Fruit fly (Drosophila melanogaster) whole organism, embryonic: Measurements from ENCODE around the gene dnc.

Experiments
- Atf-2 ChIP-seq: fragments of 200-800 bp; sonication (Bioruptor generic); optimal IDR thresholded peaks from 2 replicates; lab custom pipeline; 2016; ENCODE audit warnings: missing biosample characterization, missing genetic modification characterization
- CG11456 ChIP-seq: fragments of 200-800 bp; sonication (Bioruptor generic); IDR thresholded peaks from 3 replicates; pipeline ENCODE4 v1.3.6; 2022; ENCODE audit warnings: missing biosample characterization, missing genetic modification characterization
- CG12071 ChIP-seq: fragments of 200-800 bp; sonication (Bioruptor generic); optimal IDR thresholded peaks from 3 replicates; lab custom pipeline; 2018; ENCODE audit warnings: missing biosample characterization, mild to moderate bottlenecking, missing genetic modification characterization
- CG12744 ChIP-seq: fragments of 200-800 bp; sonication (Bioruptor generic); optimal IDR thresholded peaks from 2 replicates; lab custom pipeline; 2016; ENCODE audit warnings: missing biosample characterization, missing genetic modification characterization
- CG16863 ChIP-seq: fragments of 200-800 bp; sonication (Bioruptor generic); optimal IDR thresholded peaks from 3 replicates; lab custom pipeline; 2016; ENCODE audit warnings: missing biosample characterization, missing genetic modification characterization
- CG17802 ChIP-seq: fragments of 200-800 bp; sonication (Bioruptor generic); optimal IDR thresholded peaks from 2 replicates; lab custom pipeline; 2018; ENCODE audit warnings: missing biosample characterization, mild to moderate bottlenecking, missing genetic modification characterization, moderate library complexity
- CG2120 ChIP-seq: fragments of 200-800 bp; sonication (Bioruptor generic); optimal IDR thresholded peaks from 3 replicates; lab custom pipeline; 2016; ENCODE audit warnings: missing biosample characterization, missing genetic modification characterization
- CG2129 ChIP-seq: fragments of 200-800 bp; sonication (Bioruptor generic); IDR thresholded peaks from 2 replicates; pipeline ENCODE4 v1.3.6; 2022; ENCODE audit warnings: missing biosample characterization, missing genetic modification characterization; ENCODE audit not compliant: partially characterized antibody
- CG2202 ChIP-seq: fragments of 200-800 bp; sonication (Bioruptor generic); optimal IDR thresholded peaks from 2 replicates; lab custom pipeline; 2018; ENCODE audit warnings: missing biosample characterization, mild to moderate bottlenecking, missing genetic modification characterization
- CG31224 ChIP-seq: fragments of 200-800 bp; sonication (Bioruptor generic); IDR thresholded peaks from 2 replicates; pipeline ENCODE4 v1.3.6; 2022; ENCODE audit warnings: missing biosample characterization, missing genetic modification characterization
- CG32532 ChIP-seq: fragments of 200-800 bp; sonication (Bioruptor generic); IDR thresholded peaks from 2 replicates; pipeline ENCODE4 v1.3.6; 2022; ENCODE audit warnings: missing biosample characterization, missing genetic modification characterization
- CG33557 ChIP-seq: fragments of 200-800 bp; sonication (Bioruptor generic); optimal IDR thresholded peaks from 2 replicates; lab custom pipeline; 2019; ENCODE audit warnings: missing biosample characterization, mild to moderate bottlenecking, missing genetic modification characterization, moderate library complexity
- CG34376 ChIP-seq: fragments of 200-800 bp; sonication (Bioruptor generic); optimal IDR thresholded peaks from 2 replicates; lab custom pipeline; 2018; ENCODE audit warnings: missing biosample characterization, mild to moderate bottlenecking, missing genetic modification characterization
- CG43689 ChIP-seq: fragments of 200-800 bp; sonication (Bioruptor generic); IDR thresholded peaks from 2 replicates; pipeline ENCODE4 v1.3.6; 2022; ENCODE audit warnings: missing biosample characterization, missing genetic modification characterization
- CG4617 ChIP-seq: fragments of 200-800 bp; sonication (Bioruptor generic); optimal IDR thresholded peaks from 3 replicates; lab custom pipeline; 2016; ENCODE audit warnings: missing biosample characterization, missing genetic modification characterization, borderline replicate concordance
- CG6175 ChIP-seq: fragments of 200-800 bp; sonication (Bioruptor generic); IDR thresholded peaks from 3 replicates; pipeline ENCODE4 v1.3.6; 2022; ENCODE audit warnings: missing biosample characterization, missing genetic modification characterization
- CG8924 ChIP-seq: fragments of 200-800 bp; optimal IDR thresholded peaks from 3 replicates; lab custom pipeline; 2019; ENCODE audit warnings: missing biosample characterization, mild to moderate bottlenecking, missing genetic modification characterization, moderate library complexity
- Dad ChIP-seq: fragments of 200-800 bp; sonication (Bioruptor generic); optimal IDR thresholded peaks from 3 replicates; lab custom pipeline; 2016; ENCODE audit warnings: missing biosample characterization, missing genetic modification characterization
- Dip3 ChIP-seq: fragments of 200-800 bp; sonication (Bioruptor generic); optimal IDR thresholded peaks from 3 replicates; lab custom pipeline; 2016; ENCODE audit warnings: missing biosample characterization, missing genetic modification characterization
- Ets65A ChIP-seq: fragments of 200-800 bp; sonication (Bioruptor generic); peaks from one replicate; lab custom pipeline; 2016; ENCODE audit warnings: missing biosample characterization, missing genetic modification characterization
- HLH54F ChIP-seq: fragments of 200-800 bp; sonication (Bioruptor generic); optimal IDR thresholded peaks from 3 replicates; lab custom pipeline; 2016; ENCODE audit warnings: missing biosample characterization, missing genetic modification characterization
- Nf-YA ChIP-seq: fragments of 200-800 bp; sonication (Bioruptor generic); IDR thresholded peaks from 2 replicates; pipeline ENCODE4 v1.3.6; 2022; ENCODE audit warnings: missing biosample characterization, missing genetic modification characterization
- Oaz ChIP-seq: fragments of 200-800 bp; sonication (Bioruptor generic); IDR thresholded peaks from 2 replicates; pipeline ENCODE4 v1.3.6; 2022; ENCODE audit warnings: missing biosample characterization, missing genetic modification characterization
- PHDP ChIP-seq: fragments of 200-800 bp; sonication (Bioruptor generic); optimal IDR thresholded peaks from 3 replicates; lab custom pipeline; 2018; ENCODE audit warnings: missing biosample characterization, mild to moderate bottlenecking, missing genetic modification characterization, moderate library complexity
- Stat92E ChIP-seq, 3 experiments: fragments of >200 bp in 2 of 3; fragments of 200-800 bp in 1 of 3; sonication (Bioruptor generic) in 1 of 3; optimal IDR thresholded peaks; 2 replicates each; lab custom pipeline; 2017 to 2019; ENCODE audit warnings: missing biosample characterization in 3 of 3, missing genetic modification characterization in 3 of 3, mild to moderate bottlenecking in 1 of 3, moderate library complexity in 1 of 3
- TFAM ChIP-seq: fragments of 200-800 bp; sonication (Bioruptor generic); optimal IDR thresholded peaks from 2 replicates; lab custom pipeline; 2017; ENCODE audit warnings: missing biosample characterization, missing genetic modification characterization, inconsistent platforms
- Xrp1 ChIP-seq: fragments of 200-800 bp; sonication (Bioruptor generic); IDR thresholded peaks from 2 replicates; pipeline ENCODE4 v1.3.6; 2022; ENCODE audit warnings: missing biosample characterization, missing genetic modification characterization
- ab ChIP-seq: fragments of 200-800 bp; sonication (Bioruptor generic); optimal IDR thresholded peaks from 2 replicates; lab custom pipeline; 2016; ENCODE audit warnings: missing biosample characterization, missing genetic modification characterization
- btn ChIP-seq: fragments of 200-800 bp; sonication (Bioruptor generic); optimal IDR thresholded peaks from 2 replicates; lab custom pipeline; 2016; ENCODE audit warnings: missing biosample characterization, missing genetic modification characterization
- chm ChIP-seq: fragments of 200-800 bp; sonication (Bioruptor generic); IDR thresholded peaks from 2 replicates; pipeline ENCODE4 v1.3.6; 2022; ENCODE audit warnings: missing biosample characterization, missing genetic modification characterization
- croc ChIP-seq: fragments of 200-800 bp; sonication (Bioruptor generic); conservative IDR thresholded peaks from 3 replicates; pipeline ENCODE4 v1.3.6; 2022; ENCODE audit warnings: missing biosample characterization, missing genetic modification characterization
- da ChIP-seq: fragments of 200-800 bp; sonication (Bioruptor generic); optimal IDR thresholded peaks from 2 replicates; lab custom pipeline; 2016; ENCODE audit warnings: missing biosample characterization, missing genetic modification characterization
- eyg ChIP-seq: fragments of 200-800 bp; sonication (Bioruptor generic); optimal IDR thresholded peaks from 3 replicates; lab custom pipeline; 2016; ENCODE audit warnings: missing biosample characterization, missing genetic modification characterization
- fd3F ChIP-seq: fragments of 200-800 bp; sonication (Bioruptor generic); optimal IDR thresholded peaks from 2 replicates; lab custom pipeline; 2018; ENCODE audit warnings: missing biosample characterization, mild to moderate bottlenecking, missing genetic modification characterization, moderate library complexity
- fd96Cb ChIP-seq: fragments of 200-800 bp; sonication (Bioruptor generic); optimal IDR thresholded peaks from 2 replicates; lab custom pipeline; 2018; ENCODE audit warnings: missing biosample characterization, mild to moderate bottlenecking, missing genetic modification characterization, moderate library complexity
- gcm2 ChIP-seq: fragments of 200-800 bp; sonication (Bioruptor generic); optimal IDR thresholded peaks from 2 replicates; lab custom pipeline; 2016; ENCODE audit warnings: missing biosample characterization, missing genetic modification characterization
- grn ChIP-seq: fragments of 200-800 bp; sonication (Bioruptor generic); optimal IDR thresholded peaks from 3 replicates; lab custom pipeline; 2017; ENCODE audit warnings: missing biosample characterization, missing genetic modification characterization
- hb ChIP-seq: fragments of 200-800 bp; sonication (Bioruptor generic); IDR thresholded peaks from 3 replicates; pipeline ENCODE4 v1.3.6; 2022; ENCODE audit warnings: missing biosample characterization, missing genetic modification characterization; ENCODE audit not compliant: partially characterized antibody
- hkb ChIP-seq, 2 experiments: fragments of 200-800 bp in 1 of 2; fragments of >200 bp in 1 of 2; sonication (Bioruptor generic) in 1 of 2; IDR thresholded peaks in 1 of 2; optimal IDR thresholded peaks in 1 of 2; 2 replicates each; pipeline versions ENCODE4 v1.3.6 to Lab custom; 2017 to 2022; ENCODE audit warnings: missing biosample characterization in 1 of 2, missing genetic modification characterization in 1 of 2
- insv ChIP-seq, 2 experiments: fragments of 200-800 bp; sonication (Bioruptor generic); optimal IDR thresholded peaks; 3 replicates each; lab custom pipeline; 2016 to 2018; ENCODE audit warnings: missing biosample characterization in 2 of 2, missing genetic modification characterization in 2 of 2
- jigr1 ChIP-seq: fragments of 200-800 bp; sonication (Bioruptor generic); IDR thresholded peaks from 3 replicates; pipeline ENCODE4 v1.3.6; 2022; ENCODE audit warnings: missing biosample characterization, missing genetic modification characterization
- klu ChIP-seq: fragments of 200-800 bp; sonication (Bioruptor generic); IDR thresholded peaks from 2 replicates; pipeline ENCODE4 v1.3.6; 2022; ENCODE audit warnings: missing biosample characterization, missing genetic modification characterization
- pzg ChIP-seq: fragments of 200-800 bp; sonication (Bioruptor generic); optimal IDR thresholded peaks from 3 replicates; lab custom pipeline; 2018; ENCODE audit warnings: missing biosample characterization, mild to moderate bottlenecking, missing genetic modification characterization, moderate library complexity
- sqz ChIP-seq: fragments of 200-800 bp; sonication (Bioruptor generic); optimal IDR thresholded peaks from 3 replicates; lab custom pipeline; 2018; ENCODE audit warnings: missing biosample characterization, mild to moderate bottlenecking, missing genetic modification characterization
- stwl ChIP-seq: fragments of 200-800 bp; sonication (Bioruptor generic); optimal IDR thresholded peaks from 3 replicates; lab custom pipeline; 2018; ENCODE audit warnings: missing biosample characterization, mild to moderate bottlenecking, missing genetic modification characterization, moderate library complexity
- tgo ChIP-seq: fragments of 200-800 bp; sonication (Bioruptor generic); IDR thresholded peaks from 3 replicates; pipeline ENCODE4 v1.3.6; 2022; ENCODE audit warnings: missing biosample characterization, missing genetic modification characterization
- toy ChIP-seq: fragments of 200-800 bp; sonication (Bioruptor generic); IDR thresholded peaks from 2 replicates; pipeline ENCODE4 v1.3.6; 2022; ENCODE audit warnings: missing biosample characterization, missing genetic modification characterization
- usp ChIP-seq: fragments of >200 bp; optimal IDR thresholded peaks from 2 replicates; lab custom pipeline; 2017; ENCODE audit warnings: missing biosample characterization, missing genetic modification characterization
- vvl ChIP-seq: fragments of 200-800 bp; sonication (Bioruptor generic); IDR thresholded peaks from 2 replicates; pipeline ENCODE4 v1.3.6; 2022; ENCODE audit warnings: missing biosample characterization, missing genetic modification characterization
- wor ChIP-seq: fragments of 200-800 bp; sonication (Bioruptor generic); IDR thresholded peaks from 2 replicates; pipeline ENCODE4 v1.3.6; 2022; ENCODE audit warnings: missing biosample characterization, missing genetic modification characterization
- zen2 ChIP-seq: fragments of 200-800 bp; sonication (Bioruptor generic); IDR thresholded peaks from 3 replicates; pipeline ENCODE4 v1.3.6; 2022; ENCODE audit warnings: missing biosample characterization, missing genetic modification characterization; ENCODE audit not compliant: partially characterized antibody

The dnc gene

dm6 chrX:3310827-3311226 is 134.6 kb downstream of the dnc start (continued):
- TF ChIP-seq da (GFP tag; lab: Kevin White, UChicago), result peak; percentile 51
- peak; percentile 72 for TF ChIP-seq sqz (GFP tag; lab: Kevin White, UChicago)
- TF ChIP-seq CG11456 (GFP tag; lab: Robert Waterston, UW), result peak; percentile 81
- no peak for TF ChIP-seq zen2 (GFP tag; lab: Robert Waterston, UW)
- peak; percentile 66 for TF ChIP-seq CG2202 (tag; lab: Kevin White, UChicago)
- peak; percentile 75 for TF ChIP-seq fd3F
- TF ChIP-seq CG33557 (GFP tag; lab: Kevin White, UChicago), result peak; percentile 60
- peak; percentile 83 for TF ChIP-seq croc (GFP tag; lab: Robert Waterston, UW)
- TF ChIP-seq CG2129 (GFP tag; lab: Robert Waterston, UW), result no peak
- no peak for TF ChIP-seq toy (GFP tag; lab: Robert Waterston, UW)
- TF ChIP-seq CG32532, result peak; percentile 79; the same call in 1 of the 2 replicates
- TF ChIP-seq CG2120, result peak; percentile 88
- TF ChIP-seq Oaz, result peak; percentile 55; the same call in 1 of the 2 replicates
- peak; percentile 90 for TF ChIP-seq CG8924 (tag; lab: Kevin White, UChicago)
- TF ChIP-seq CG6175 (GFP tag; lab: Robert Waterston, UW), result no peak
- TF ChIP-seq gcm2 (GFP tag; lab: Kevin White, UChicago), result peak; percentile 78
- TF ChIP-seq Nf-YA (GFP tag; lab: Robert Waterston, UW), result 0 out of 2 replicates have a peak, but pooled peaks have one; percentile 56
- peak; percentile 79 for TF ChIP-seq HLH54F (GFP tag; lab: Kevin White, UChicago)
- peak; percentile 87 for TF ChIP-seq PHDP (tag; lab: Kevin White, UChicago)
- TF ChIP-seq Atf-2 (GFP tag; lab: Kevin White, UChicago), result peak; percentile 71
- TF ChIP-seq btn (GFP tag; lab: Kevin White, UChicago), result peak; percentile 55
- TF ChIP-seq Dip3 (GFP tag; lab: Kevin White, UChicago), result peak; percentile 76
- TF ChIP-seq pzg (GFP tag; lab: Kevin White, UChicago), result no peak
- TF ChIP-seq Dad, result peak; percentile 49
- no peak for TF ChIP-seq hb (GFP tag; lab: Robert Waterston, UW)
- TF ChIP-seq CG34376, result peak; percentile 87
- peak; percentile 84 for TF ChIP-seq CG12071 (GFP tag; lab: Kevin White, UChicago)
- TF ChIP-seq Xrp1, result peak; percentile 95
- no peak for TF ChIP-seq usp
- peak in 1 of 2 experiments; percentile 30 for TF ChIP-seq insv (GFP tag; optimal IDR thresholded peaks at IDR 0.05; lab: Kevin White, UChicago)
- TF ChIP-seq klu (GFP tag; lab: Robert Waterston, UW), result peak; percentile 77
- no peak for TF ChIP-seq hkb (optimal IDR thresholded peaks at IDR 0.05; lab: Kevin White, UChicago)
- TF ChIP-seq hkb (GFP tag; IDR thresholded peaks at IDR 0.05; lab: Robert Waterston, UW), result peak; percentile 80
- peak; percentile 83 for TF ChIP-seq CG16863
- TF ChIP-seq Stat92E (GFP tag; optimal IDR thresholded peaks at IDR 0.05; lab: Kevin White, UChicago), result no peak
- TF ChIP-seq ab (GFP tag; lab: Kevin White, UChicago), result peak; percentile 35
- peak; percentile 89 for TF ChIP-seq Ets65A (GFP tag; lab: Kevin White, UChicago)
- TF ChIP-seq chm, result no peak; the same call in 1 of the 2 replicates
- no peak for TF ChIP-seq grn (GFP tag; lab: Kevin White, UChicago)
- TF ChIP-seq tgo, result peak; percentile 83
- TF ChIP-seq CG12744 (GFP tag; lab: Kevin White, UChicago), result peak; percentile 59
- peak; percentile 65; the same call in 1 of the 3 replicates for TF ChIP-seq jigr1 (GFP tag; lab: Robert Waterston, UW)
- 0 out of 2 replicates have a peak, but pooled peaks have one; percentile 21 for TF ChIP-seq CG43689 (GFP tag; lab: Robert Waterston, UW)
- peak; percentile 34 for TF ChIP-seq CG17802 (tag; lab: Kevin White, UChicago)
- TF ChIP-seq eyg (GFP tag; lab: Kevin White, UChicago), result peak; percentile 43
- peak; percentile 69 for TF ChIP-seq CG31224 (GFP tag; lab: Robert Waterston, UW)
- peak; percentile 18 for TF ChIP-seq CG4617
- peak; percentile 94 for TF ChIP-seq vvl
- TF ChIP-seq TFAM (GFP tag; lab: Kevin White, UChicago), result no peak
- TF ChIP-seq stwl, result no peak
- TF ChIP-seq wor (GFP tag; lab: Robert Waterston, UW), result peak; percentile 74
- peak; percentile 88 for TF ChIP-seq fd96Cb (tag; lab: Kevin White, UChicago)
